Worm (Caenorhabditis elegans): Measurements from ENCODE around the gene lmtr-5.
A peak's percentile ranks its signal among the peaks of the same experiment; 100 is the strongest.

The lmtr-5 gene

ce11 chrIII:3174985-3175384, 8.5 kb upstream of the lmtr-5 start, which contains the start of gene R148.3 (continued):
- TF ChIP-seq gmeb-1 (tag; optimal IDR thresholded peaks at IDR 0.05), result peak; percentile 66
- no peak for TF ChIP-seq mbf-1 (tag; optimal IDR thresholded peaks at IDR 0.05)
- peak; percentile 27 for TF ChIP-seq sem-4 (tag; optimal IDR thresholded peaks at IDR 0.05)
- no peak for TF ChIP-seq lin-39 (tag; optimal IDR thresholded peaks at IDR 0.05)
- TF ChIP-seq dmd-4 (tag; optimal IDR thresholded peaks at IDR 0.05), result no peak
- peak; percentile 19 for TF ChIP-seq ztf-4 (tag; optimal IDR thresholded peaks at IDR 0.05)
- TF ChIP-seq Y55F3AM.14 (GFP tag; optimal IDR thresholded peaks at IDR 0.05), result no peak
- no peak for TF ChIP-seq nhr-77 (tag; optimal IDR thresholded peaks at IDR 0.05)
- no peak for TF ChIP-seq blmp-1 (tag; optimal IDR thresholded peaks at IDR 0.05; ENCODE audit: insufficient read depth)
- TF ChIP-seq nhr-25 (tag; optimal IDR thresholded peaks at IDR 0.05), result peak; percentile 37
- TF ChIP-seq crh-2 (tag; optimal IDR thresholded peaks at IDR 0.05), result peak; percentile 75
- no peak for TF ChIP-seq ztf-11 (tag; optimal IDR thresholded peaks at IDR 0.05)
- TF ChIP-seq nhr-6 (tag; optimal IDR thresholded peaks at IDR 0.05), result no peak
- no peak for TF ChIP-seq ZK546.5 (tag; optimal IDR thresholded peaks at IDR 0.05)
- no peak for TF ChIP-seq alr-1 (tag; optimal IDR thresholded peaks at IDR 0.05)
- peak; percentile 62 for TF ChIP-seq F13H6.1 (tag; optimal IDR thresholded peaks at IDR 0.05)
- no peak for TF ChIP-seq ztf-1 (GFP tag; conservative IDR thresholded peaks at IDR 0.05)
- TF ChIP-seq aly-2 (tag; optimal IDR thresholded peaks at IDR 0.05), result no peak
- no peak for TF ChIP-seq egl-27 (tag; optimal IDR thresholded peaks at IDR 0.05)
- no peak for TF ChIP-seq ceh-82 (tag; optimal IDR thresholded peaks at IDR 0.05)
- TF ChIP-seq elt-1 (tag; optimal IDR thresholded peaks at IDR 0.05), result no peak
- TF ChIP-seq nhr-21 (tag; optimal IDR thresholded peaks at IDR 0.05), result peak; percentile 22

- TF ChIP-seq unc-55 (GFP tag; optimal IDR thresholded peaks at IDR 0.05), result no peak
- TF ChIP-seq nhr-11 (tag; optimal IDR thresholded peaks at IDR 0.05), result no peak
- no peak for TF ChIP-seq dmd-4 (tag; optimal IDR thresholded peaks at IDR 0.05)
- TF ChIP-seq zag-1 (tag; optimal IDR thresholded peaks at IDR 0.05), result no peak
- no peak for TF ChIP-seq ztf-11 (tag; optimal IDR thresholded peaks at IDR 0.05)
- no peak for TF ChIP-seq sma-9 (GFP tag; optimal IDR thresholded peaks at IDR 0.05)
- TF ChIP-seq sma-9 (tag; optimal IDR thresholded peaks at IDR 0.05), result no peak
- TF ChIP-seq nhr-23 (tag; optimal IDR thresholded peaks at IDR 0.05), result no peak
- TF ChIP-seq elt-3 (tag; optimal IDR thresholded peaks at IDR 0.05), result no peak
Measured at ce11 chrIII:3176775-3177174, 6.7 kb upstream of the lmtr-5 start.

ce11 chrIII:3179855-3180254, 3.6 kb upstream of the lmtr-5 start:
- TF ChIP-seq lin-13 (GFP tag; optimal IDR thresholded peaks at IDR 0.05) (no peak), elt-3 (tag; optimal IDR thresholded peaks at IDR 0.05) (no peak), nhr-237 (tag; optimal IDR thresholded peaks at IDR 0.05) (no peak), peb-1 (tag; optimal IDR thresholded peaks at IDR 0.05) (no peak), R02D3.7 (tag; optimal IDR thresholded peaks at IDR 0.05) (no peak), lin-39 (tag; optimal IDR thresholded peaks at IDR 0.05) (no peak), mab-5 (tag; optimal IDR thresholded peaks at IDR 0.05) (no peak), nhr-11 (tag; optimal IDR thresholded peaks at IDR 0.05) (no peak), ztf-11 (tag; optimal IDR thresholded peaks at IDR 0.05) (no peak), ama-1 (optimal IDR thresholded peaks at IDR 0.05) (no peak), mbf-1 (tag; optimal IDR thresholded peaks at IDR 0.05) (no peak), nhr-10 (tag; optimal IDR thresholded peaks at IDR 0.05) (no peak), unc-62 (GFP tag; optimal IDR thresholded peaks at IDR 0.05) (no peak), nhr-77 (tag; optimal IDR thresholded peaks at IDR 0.05) (no peak), nhr-25 (tag; optimal IDR thresholded peaks at IDR 0.05) (no peak), elt-1 (tag; optimal IDR thresholded peaks at IDR 0.05) (no peak), unc-39 (tag; optimal IDR thresholded peaks at IDR 0.05) (no peak)

- TF ChIP-seq sma-3 (GFP tag; optimal IDR thresholded peaks at IDR 0.05), result no peak
Measured at ce11 chrIII:3185232-3185631, 1.8 kb downstream of the lmtr-5 start.

DNA sequence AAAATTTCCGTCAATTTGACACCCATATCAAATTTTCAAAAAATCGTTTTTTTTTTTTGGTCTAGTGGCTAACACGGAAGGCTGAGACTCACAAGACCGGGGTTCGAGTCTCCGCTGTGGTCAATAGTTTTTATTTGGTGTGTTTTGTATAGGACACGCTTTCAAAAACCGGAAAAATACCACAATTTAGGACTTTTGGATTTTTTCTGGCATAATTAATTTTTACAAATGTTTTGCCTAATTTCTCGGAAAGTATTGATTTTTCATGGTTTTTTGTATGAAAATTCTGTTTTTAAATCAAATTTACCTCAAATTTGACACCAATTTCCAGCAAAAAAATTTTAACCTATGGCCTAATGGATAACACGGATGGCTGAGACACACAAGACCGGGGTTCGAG, 2.5 kb downstream of the lmtr-5 start, which contains the start of gene mks-1:
Gene mks-1 (plus strand): TSS at position 301 of the 400 bp plus-strand sequence.
- TF ChIP-seq nhr-129 (tag; optimal IDR thresholded peaks at IDR 0.05), result no peak
- no peak for TF ChIP-seq ztf-4 (tag; optimal IDR thresholded peaks at IDR 0.05)
- no peak for TF ChIP-seq peb-1 (tag; optimal IDR thresholded peaks at IDR 0.05)
- TF ChIP-seq lsy-2 (tag; optimal IDR thresholded peaks at IDR 0.05), result no peak

All from whole organism, L2 larva.